Fruit fly (Drosophila melanogaster) Kc167 (cell line): ENCODE data around the gene Mur29B.

Source experiments
- Myc ChIP-seq: fragments of >200 bp; optimal IDR thresholded peaks from 2 replicates; lab custom pipeline; 2017; ENCODE audit warnings: missing external identifiers
- h ChIP-seq: fragments of >200 bp; optimal IDR thresholded peaks from 3 replicates; lab custom pipeline; 2018; ENCODE audit warnings: missing external identifiers
- insv ChIP-seq: fragments of >200 bp; optimal IDR thresholded peaks from 3 replicates; lab custom pipeline; 2018; ENCODE audit warnings: missing external identifiers
- psq ChIP-seq: fragments of >200 bp; optimal IDR thresholded peaks from 2 replicates; lab custom pipeline; 2017; ENCODE audit warnings: missing external identifiers
- ttk ChIP-seq: sonication (Bioruptor generic); optimal IDR thresholded peaks from 2 replicates; lab custom pipeline; 2017; ENCODE audit warnings: missing external identifiers

- no peak for TF ChIP-seq insv (lab: Kevin White, UChicago)
- no peak for TF ChIP-seq h (lab: Kevin White, UChicago)
- TF ChIP-seq psq: no peak
- no peak for TF ChIP-seq Myc (lab: Kevin White, UChicago)
- no peak for TF ChIP-seq ttk (lab: Kevin White, UChicago)
These were observed 37.2 kb downstream of the Mur29B start, which contains the start of gene CG42819 for dm6 chr2L:8389231-8389630.
